Fruit fly (Drosophila melanogaster) whole organism, pupa: ENCODE measurements around the gene Cse1.

Experiments
- CG10348 ChIP-seq: fragments of 200-800 bp; sonication (Bioruptor generic); IDR thresholded peaks from 2 replicates; pipeline ENCODE4 v1.3.6; 2022; ENCODE audit warnings: missing biosample characterization, missing genetic modification characterization
- CG12605 ChIP-seq: fragments of 200-800 bp; sonication (Bioruptor generic); IDR thresholded peaks from 2 replicates; pipeline ENCODE4 v1.3.6; 2022; ENCODE audit warnings: missing biosample characterization, missing genetic modification characterization
- CG13204 ChIP-seq: fragments of 200-800 bp; sonication (Bioruptor generic); optimal IDR thresholded peaks from 2 replicates; lab custom pipeline; 2018; ENCODE audit warnings: missing biosample characterization, mild to moderate bottlenecking, missing genetic modification characterization, moderate library complexity
- CG14655 ChIP-seq: fragments of 200-800 bp; sonication (Bioruptor generic); optimal IDR thresholded peaks from 3 replicates; lab custom pipeline; 2017; ENCODE audit warnings: mild to moderate bottlenecking, missing biosample characterization, missing genetic modification reagents, missing genetic modification characterization
- CG15710 ChIP-seq: fragments of 200-800 bp; sonication (Bioruptor generic); optimal IDR thresholded peaks from 2 replicates; lab custom pipeline; 2018; ENCODE audit warnings: missing biosample characterization, mild to moderate bottlenecking, missing genetic modification characterization, moderate library complexity
- CG17806 ChIP-seq: fragments of 200-800 bp; sonication (Bioruptor generic); optimal IDR thresholded peaks from 2 replicates; lab custom pipeline; 2018; ENCODE audit warnings: missing biosample characterization, mild to moderate bottlenecking, missing genetic modification characterization, moderate library complexity
- CG32121 ChIP-seq: fragments of 200-800 bp; sonication (Bioruptor generic); IDR thresholded peaks from 2 replicates; pipeline ENCODE4 v1.3.6; 2022; ENCODE audit warnings: missing biosample characterization, missing genetic modification characterization
- CG34367 ChIP-seq: fragments of 200-800 bp; sonication (Bioruptor generic); optimal IDR thresholded peaks from 2 replicates; lab custom pipeline; 2018; ENCODE audit warnings: missing biosample characterization, mild to moderate bottlenecking, missing genetic modification characterization
- CG4496 ChIP-seq: fragments of 200-800 bp; sonication (Bioruptor generic); IDR thresholded peaks from 3 replicates; pipeline ENCODE4 v1.3.6; 2022; ENCODE audit warnings: missing biosample characterization, missing genetic modification characterization
- CG8159 ChIP-seq: fragments of 200-800 bp; sonication (Bioruptor generic); optimal IDR thresholded peaks from 3 replicates; lab custom pipeline; 2018; ENCODE audit warnings: missing biosample characterization, mild to moderate bottlenecking, missing genetic modification characterization, moderate library complexity
- CG8301 ChIP-seq: fragments of 200-800 bp; sonication (Bioruptor generic); optimal IDR thresholded peaks from 2 replicates; lab custom pipeline; 2018; ENCODE audit warnings: missing biosample characterization, mild to moderate bottlenecking, missing genetic modification characterization
- CG9948 ChIP-seq: fragments of 200-800 bp; sonication (Bioruptor generic); optimal IDR thresholded peaks from 2 replicates; lab custom pipeline; 2018; ENCODE audit warnings: missing biosample characterization, mild to moderate bottlenecking, missing genetic modification characterization, moderate library complexity
- D1 ChIP-seq: fragments of 200-800 bp; sonication (Bioruptor generic); optimal IDR thresholded peaks from 2 replicates; lab custom pipeline; 2018; ENCODE audit warnings: missing biosample characterization, mild to moderate bottlenecking, missing genetic modification characterization, moderate library complexity
- EcR ChIP-seq: fragments of 200-800 bp; sonication (Bioruptor generic); optimal IDR thresholded peaks from 3 replicates; lab custom pipeline; 2019; ENCODE audit warnings: missing biosample characterization, missing genetic modification characterization, mild to moderate bottlenecking, moderate library complexity, missing genetic modification reagents
- Ets98B ChIP-seq: fragments of 200-800 bp; sonication (Bioruptor generic); IDR thresholded peaks from 2 replicates; pipeline ENCODE4 v1.3.6; 2022; ENCODE audit warnings: missing biosample characterization, missing genetic modification characterization
- Pif1A ChIP-seq: fragments of 200-800 bp; sonication (Bioruptor generic); optimal IDR thresholded peaks from 3 replicates; lab custom pipeline; 2016; ENCODE audit warnings: missing biosample characterization, missing genetic modification characterization
- Pif1B ChIP-seq: fragments of 200-800 bp; sonication (Bioruptor generic); optimal IDR thresholded peaks from 3 replicates; lab custom pipeline; 2016; ENCODE audit warnings: missing biosample characterization, missing genetic modification characterization
- Snoo ChIP-seq: fragments of 200-800 bp; sonication (Bioruptor generic); optimal IDR thresholded peaks from 3 replicates; lab custom pipeline; 2017; ENCODE audit warnings: missing biosample characterization, mild to moderate bottlenecking, missing genetic modification characterization, inconsistent platforms
- fd96Ca ChIP-seq: fragments of 200-800 bp; sonication (Bioruptor generic); IDR thresholded peaks from 3 replicates; pipeline ENCODE4 v1.3.6; 2022; ENCODE audit warnings: missing biosample characterization, missing genetic modification characterization
- gl ChIP-seq: fragments of 200-800 bp; sonication (Bioruptor generic); optimal IDR thresholded peaks from 2 replicates; lab custom pipeline; 2018; ENCODE audit warnings: missing biosample characterization, mild to moderate bottlenecking, missing genetic modification characterization
- rn ChIP-seq: fragments of 200-800 bp; sonication (Bioruptor generic); IDR thresholded peaks from 2 replicates; pipeline ENCODE4 v1.3.6; 2022; ENCODE audit warnings: missing biosample characterization, missing genetic modification characterization

The Cse1 gene

DNA sequence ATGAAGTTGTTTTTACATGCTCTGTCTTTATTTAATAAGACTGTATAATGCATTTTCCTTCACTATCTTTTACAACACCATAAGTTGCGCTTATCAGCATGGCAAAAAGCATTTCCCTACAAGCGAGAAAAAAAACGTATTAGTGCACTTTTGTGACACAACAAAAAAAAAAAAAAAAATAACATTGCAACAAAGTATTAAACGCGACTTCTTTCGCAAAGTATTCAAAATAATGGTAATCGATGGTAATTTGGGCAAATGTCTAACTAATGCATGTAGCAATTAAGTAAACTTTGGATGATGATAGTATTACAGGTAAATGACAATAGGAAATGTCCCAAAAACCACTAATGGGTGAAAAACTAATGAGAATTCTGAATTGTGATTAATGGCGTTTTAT lies 22.9 kb upstream of the Cse1 start:
- TF ChIP-seq rn: no peak
- TF ChIP-seq D1: no peak
- no peak for TF ChIP-seq CG13204 (GFP tag; lab: Kevin White, UChicago)
- TF ChIP-seq CG9948 (tag; lab: Kevin White, UChicago): no peak
- TF ChIP-seq CG17806 (tag; lab: Kevin White, UChicago): no peak
- no peak for TF ChIP-seq Ets98B (GFP tag; lab: Robert Waterston, UW)
- TF ChIP-seq CG15710 (tag; lab: Kevin White, UChicago): no peak
- TF ChIP-seq Pif1A: no peak
- TF ChIP-seq CG8159: no peak
- TF ChIP-seq EcR: no peak
- no peak for TF ChIP-seq Snoo
- TF ChIP-seq CG32121 (GFP tag; lab: Robert Waterston, UW): no peak
- TF ChIP-seq Pif1B (GFP tag; lab: Kevin White, UChicago): no peak
- TF ChIP-seq CG34367 (tag; lab: Kevin White, UChicago): no peak
- no peak; the same call in 1 of the 2 replicates for TF ChIP-seq CG12605 (GFP tag; lab: Robert Waterston, UW)
- TF ChIP-seq gl (tag; lab: Kevin White, UChicago): no peak
- TF ChIP-seq CG14655 (GFP tag; lab: Kevin White, UChicago): no peak
- no peak for TF ChIP-seq CG10348
- no peak for TF ChIP-seq fd96Ca (GFP tag; lab: Robert Waterston, UW)
- TF ChIP-seq CG4496 (GFP tag; lab: Robert Waterston, UW): no peak

dm6 chr2L:16846742-16847346 lies 21.8 kb upstream of the Cse1 start:
- TF ChIP-seq EcR (peak; percentile 61), CG32121 (GFP tag; lab: Robert Waterston, UW) (no peak)

DNA sequence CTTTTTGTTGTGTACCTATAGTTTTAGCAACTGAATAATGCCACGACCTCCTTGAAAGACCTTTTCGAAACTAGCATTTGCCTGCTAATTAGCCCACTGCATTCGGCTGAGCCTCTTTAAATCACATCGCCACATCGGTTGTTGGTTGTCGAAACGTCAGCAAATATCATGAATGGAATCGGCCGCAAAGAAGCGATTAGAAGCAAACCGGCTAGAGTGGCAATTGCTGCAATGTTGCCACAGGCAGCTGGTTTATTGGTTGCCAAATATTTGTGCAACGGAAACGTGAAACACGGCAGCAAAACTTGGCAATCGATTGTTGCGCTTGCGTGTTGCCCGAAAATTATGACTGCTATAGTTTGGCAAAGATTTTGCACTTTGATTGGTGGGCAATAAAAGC lies 20.2 kb upstream of the Cse1 start:
- TF ChIP-seq Pif1B (GFP tag; lab: Kevin White, UChicago): no peak
- no peak for TF ChIP-seq fd96Ca (GFP tag; lab: Robert Waterston, UW)
- no peak for TF ChIP-seq Snoo
- no peak for TF ChIP-seq EcR

dm6 chr2L:16843336-16843735 lies 18.3 kb upstream of the Cse1 start:
- no peak for TF ChIP-seq CG17806 (tag; lab: Kevin White, UChicago)
- no peak for TF ChIP-seq Pif1B (GFP tag; lab: Kevin White, UChicago)
- no peak; the same call in 2 of the 3 replicates for TF ChIP-seq fd96Ca (GFP tag; lab: Robert Waterston, UW)
- no peak for TF ChIP-seq CG12605 (GFP tag; lab: Robert Waterston, UW)
- peak; percentile 41; the same call in 1 of the 3 replicates for TF ChIP-seq CG4496 (GFP tag; lab: Robert Waterston, UW)
- TF ChIP-seq Ets98B (GFP tag; lab: Robert Waterston, UW): 0 out of 2 replicates have a peak, but pooled peaks have one; percentile 7
- TF ChIP-seq CG9948 (tag; lab: Kevin White, UChicago): peak; percentile 7
- no peak for TF ChIP-seq EcR
- TF ChIP-seq CG8159: no peak
- TF ChIP-seq CG8301 (tag; lab: Kevin White, UChicago): peak; percentile 28
- TF ChIP-seq CG15710 (tag; lab: Kevin White, UChicago): no peak
- no peak for TF ChIP-seq gl (tag; lab: Kevin White, UChicago)
- TF ChIP-seq rn: no peak
- TF ChIP-seq Snoo: peak; percentile 40
- TF ChIP-seq CG34367 (tag; lab: Kevin White, UChicago): no peak
- TF ChIP-seq CG10348: no peak
- peak; percentile 24 for TF ChIP-seq CG14655 (GFP tag; lab: Kevin White, UChicago)
- no peak for TF ChIP-seq D1
- no peak for TF ChIP-seq Pif1A
- TF ChIP-seq CG32121 (GFP tag; lab: Robert Waterston, UW): peak; percentile 46
- no peak for TF ChIP-seq CG13204 (GFP tag; lab: Kevin White, UChicago)

DNA sequence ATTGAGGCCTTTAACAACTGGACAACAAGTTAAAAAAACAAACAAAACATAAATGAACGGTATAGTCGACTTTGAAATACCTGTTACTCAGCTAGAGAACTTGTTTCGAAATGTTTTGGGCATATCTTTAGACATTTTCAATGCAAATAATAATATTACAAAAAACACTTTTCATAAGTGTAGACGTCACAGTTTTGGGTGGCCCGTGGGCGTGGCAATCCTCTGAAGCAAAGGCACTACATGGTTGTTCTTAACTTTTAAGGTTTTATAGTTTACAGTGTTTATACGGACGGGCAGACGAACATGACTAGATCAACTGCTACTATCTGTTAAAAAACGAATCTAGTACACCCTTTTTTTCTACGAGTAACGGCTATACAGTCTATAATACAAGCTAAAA lies 17.5 kb upstream of the Cse1 start:
- TF ChIP-seq Pif1B (GFP tag; lab: Kevin White, UChicago) (peak; percentile 27), Pif1A (peak; percentile 52), CG9948 (tag; lab: Kevin White, UChicago) (no peak)

DNA sequence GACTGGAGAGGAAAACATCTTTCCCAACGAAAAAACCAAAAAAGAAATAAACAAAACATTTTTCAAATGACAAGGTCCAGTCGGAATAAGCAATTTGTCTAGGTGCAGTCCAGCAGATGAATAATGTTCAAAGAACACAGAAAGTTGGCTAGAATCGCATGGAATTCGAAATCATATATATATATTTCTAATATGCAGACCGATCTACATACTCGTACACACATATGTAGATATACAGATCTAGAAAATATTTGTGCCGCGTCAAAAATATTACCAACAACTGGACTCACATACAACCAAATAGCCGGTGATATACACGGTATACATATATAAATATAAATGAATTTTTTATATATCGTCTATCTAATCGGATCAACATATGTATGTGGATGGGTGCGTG lies 14.7 kb upstream of the Cse1 start:
- no peak for TF ChIP-seq D1
- TF ChIP-seq CG13204 (GFP tag; lab: Kevin White, UChicago): no peak
- TF ChIP-seq CG34367 (tag; lab: Kevin White, UChicago): no peak
- no peak for TF ChIP-seq CG15710 (tag; lab: Kevin White, UChicago)
- TF ChIP-seq gl (tag; lab: Kevin White, UChicago): no peak
- no peak for TF ChIP-seq fd96Ca (GFP tag; lab: Robert Waterston, UW)
- no peak for TF ChIP-seq Pif1A
- no peak for TF ChIP-seq CG12605 (GFP tag; lab: Robert Waterston, UW)
- TF ChIP-seq CG14655 (GFP tag; lab: Kevin White, UChicago): no peak
- no peak for TF ChIP-seq CG8301 (tag; lab: Kevin White, UChicago)
- no peak for TF ChIP-seq CG32121 (GFP tag; lab: Robert Waterston, UW)
- TF ChIP-seq Ets98B (GFP tag; lab: Robert Waterston, UW): no peak
- TF ChIP-seq CG9948 (tag; lab: Kevin White, UChicago): no peak
- TF ChIP-seq CG8159: no peak
- no peak for TF ChIP-seq CG10348
- TF ChIP-seq Pif1B (GFP tag; lab: Kevin White, UChicago): no peak
- TF ChIP-seq EcR: no peak
